Worm (Caenorhabditis elegans): Measurements from ENCODE around the gene ZK616.3.
A peak's percentile ranks its signal among the peaks of the same experiment; 100 is the strongest.

ce11 chrIV:5368860-5369259, 28.0 kb upstream of the ZK616.3 start:
- TF ChIP-seq cey-2 (tag; optimal IDR thresholded peaks at IDR 0.05; ENCODE audit: borderline replicate concordance, insufficient read depth) = no peak
- no peak for TF ChIP-seq skn-1 (tag; optimal IDR thresholded peaks at IDR 0.05)
- TF ChIP-seq dve-1 (tag; optimal IDR thresholded peaks at IDR 0.05; ENCODE audit: insufficient read depth) = peak; percentile 15

Data from whole organism, L4 larva.